Worm (Caenorhabditis elegans): ENCODE results near the gene H17B01.2.
"Not testable (repeated sequence)": the region's sequence is repeated elsewhere in the genome, so short reads cannot be mapped to it uniquely, and the experiment has no call there.

H17B01.2 gene

DNA sequence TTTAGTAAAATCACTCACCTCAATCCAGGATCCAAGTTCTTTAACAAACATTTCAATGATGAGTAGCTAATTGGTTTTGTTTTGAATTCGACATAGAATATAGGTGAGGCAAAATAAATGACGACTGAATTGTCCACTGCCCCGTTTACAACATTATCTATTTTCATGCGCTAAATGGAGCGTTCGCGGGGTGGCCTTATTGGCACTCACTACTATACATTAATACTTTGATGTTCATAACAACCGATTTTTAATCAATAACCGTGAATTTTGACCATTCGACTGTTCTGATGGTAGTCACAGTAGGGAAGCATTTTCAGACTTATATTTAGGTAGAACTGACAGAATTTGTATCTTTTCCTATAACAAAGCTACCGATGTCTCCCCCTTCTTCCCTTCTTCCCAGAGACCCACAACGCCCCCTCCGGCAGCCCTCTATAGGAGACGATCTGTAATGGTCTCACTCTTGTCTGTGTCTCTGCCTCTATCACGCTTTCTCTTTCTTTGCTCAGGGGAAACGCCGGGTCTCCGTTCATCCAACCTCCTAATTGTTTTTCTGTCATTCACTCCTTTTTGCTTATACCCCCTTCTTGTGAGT lies 23.6 kb upstream of the H17B01.2 start, which contains the start of gene Y51H7C.12:
TSS of gene Y51H7C.12 (minus strand) at position 51 of the 598 bp plus-strand sequence.
- TF ChIP-seq aptf-2 (GFP tag; conservative IDR thresholded peaks at IDR 0.05): peak; percentile 90

DNA sequence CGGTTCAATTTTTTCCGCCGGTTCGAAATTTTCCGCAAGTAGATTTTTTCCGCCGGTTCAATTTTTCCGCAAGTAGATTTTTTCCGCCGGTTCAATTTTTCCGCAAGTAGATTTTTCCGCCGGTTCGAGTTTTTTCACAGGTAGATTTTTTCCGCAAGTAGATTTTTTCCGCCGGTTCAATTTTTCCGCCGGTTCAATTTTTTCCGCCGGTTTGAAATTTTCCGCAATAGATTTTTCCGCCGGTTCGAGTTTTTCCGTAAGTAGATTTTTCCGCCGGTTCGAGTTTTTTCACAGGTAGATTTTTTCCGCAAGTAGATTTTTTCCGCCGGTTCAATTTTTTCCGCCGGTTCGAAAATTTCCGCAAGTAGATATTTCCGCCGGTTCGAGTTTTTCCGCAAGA lies 18.4 kb upstream of the H17B01.2 start:
- 0 out of 2 replicates have a peak, but pooled peaks have one; percentile 5 for TF ChIP-seq madf-8 (GFP tag; conservative IDR thresholded peaks at IDR 0.05)
- 0 out of 2 replicates have a peak, but pooled peaks have one; percentile 30 for TF ChIP-seq cebp-1 (GFP tag; IDR thresholded peaks at IDR 0.05)
- TF ChIP-seq cebp-1 (tag; optimal IDR thresholded peaks at IDR 0.05): not testable (repeated sequence)
- TF ChIP-seq let-526 (GFP tag; IDR thresholded peaks at IDR 0.05): 0 out of 2 replicates have a peak, but pooled peaks have one; percentile 24
- TF ChIP-seq D2030.7 (GFP tag; IDR thresholded peaks at IDR 0.05): 0 out of 2 replicates have a peak, but pooled peaks have one; percentile 14
- 0 out of 2 replicates have a peak, but pooled peaks have one; percentile 38 for TF ChIP-seq Y67H2A.10 (GFP tag; conservative IDR thresholded peaks at IDR 0.05)
- peak; percentile 92 for TF ChIP-seq bed-1 (GFP tag; IDR thresholded peaks at IDR 0.05)
- TF ChIP-seq attf-6 (GFP tag; IDR thresholded peaks at IDR 0.05): 0 out of 2 replicates have a peak, but pooled peaks have one; percentile 26
- TF ChIP-seq hsf-1 (GFP tag; IDR thresholded peaks at IDR 0.05): peak; percentile 31; the same call in 1 of the 2 replicates
- TF ChIP-seq Y53F4B.3 (GFP tag; IDR thresholded peaks at IDR 0.05): peak; percentile 25; the same call in 1 of the 2 replicates
- 0 out of 2 replicates have a peak, but pooled peaks have one; percentile 25 for TF ChIP-seq F33H1.4 (GFP tag; IDR thresholded peaks at IDR 0.05)
- peak; percentile 61; the same call in 1 of the 2 replicates for TF ChIP-seq Y56A3A.18 (GFP tag; IDR thresholded peaks at IDR 0.05)

DNA sequence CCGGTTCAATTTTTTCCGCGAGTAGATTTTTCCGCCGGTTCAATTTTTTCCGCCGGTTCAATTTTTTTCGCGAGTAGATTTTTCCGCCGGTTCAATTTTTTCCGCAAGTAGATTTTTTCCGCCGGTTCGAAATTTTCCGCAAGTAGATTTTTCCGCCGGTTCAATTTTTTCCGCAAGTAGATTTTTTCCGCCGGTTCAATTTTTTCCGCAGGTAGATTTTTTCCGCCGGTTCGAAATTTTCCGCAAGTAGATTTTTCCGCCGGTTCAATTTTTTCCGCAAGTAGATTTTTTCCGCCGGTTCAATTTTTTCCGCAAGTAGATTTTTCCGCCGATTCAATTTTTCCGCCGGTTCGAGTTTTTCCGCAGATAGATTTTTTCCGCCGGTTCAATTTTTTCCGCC lies 17.2 kb upstream of the H17B01.2 start:
- 0 out of 2 replicates have a peak, but pooled peaks have one; percentile 26 for TF ChIP-seq ztf-25 (GFP tag; IDR thresholded peaks at IDR 0.05)
- TF ChIP-seq sea-2 (GFP tag; IDR thresholded peaks at IDR 0.05): 0 out of 2 replicates have a peak, but pooled peaks have one; percentile 24
- peak; percentile 52; the same call in 1 of the 2 replicates for TF ChIP-seq nfya-2 (GFP tag; IDR thresholded peaks at IDR 0.05)

DNA sequence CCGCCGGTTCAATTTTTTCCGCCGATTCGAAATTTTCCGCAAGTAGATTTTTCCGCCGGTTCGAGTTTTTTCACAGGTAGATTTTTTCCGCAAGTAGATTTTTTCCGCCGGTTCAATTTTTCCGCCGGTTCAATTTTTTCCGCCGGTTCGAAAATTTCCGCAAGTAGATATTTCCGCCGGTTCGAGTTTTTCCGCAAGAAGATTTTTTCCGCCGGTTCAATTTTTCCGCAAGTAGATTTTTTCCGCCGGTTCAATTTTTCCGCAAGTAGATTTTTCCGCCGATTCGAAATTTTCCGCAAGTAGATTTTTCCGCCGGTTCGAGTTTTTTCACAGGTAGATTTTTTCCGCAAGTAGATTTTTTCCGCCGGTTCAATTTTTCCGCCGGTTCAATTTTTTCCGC lies 16.7 kb upstream of the H17B01.2 start:
- 0 out of 2 replicates have a peak, but pooled peaks have one; percentile 11 for TF ChIP-seq F39B2.1 (GFP tag; IDR thresholded peaks at IDR 0.05)
- TF ChIP-seq ztf-28 (GFP tag; IDR thresholded peaks at IDR 0.05): peak; percentile 54; the same call in 1 of the 2 replicates
- peak; percentile 35; the same call in 1 of the 2 replicates for TF ChIP-seq cebp-2 (GFP tag; IDR thresholded peaks at IDR 0.05)
- peak; percentile 62; the same call in 1 of the 2 replicates for TF ChIP-seq sea-2 (GFP tag; IDR thresholded peaks at IDR 0.05)

DNA sequence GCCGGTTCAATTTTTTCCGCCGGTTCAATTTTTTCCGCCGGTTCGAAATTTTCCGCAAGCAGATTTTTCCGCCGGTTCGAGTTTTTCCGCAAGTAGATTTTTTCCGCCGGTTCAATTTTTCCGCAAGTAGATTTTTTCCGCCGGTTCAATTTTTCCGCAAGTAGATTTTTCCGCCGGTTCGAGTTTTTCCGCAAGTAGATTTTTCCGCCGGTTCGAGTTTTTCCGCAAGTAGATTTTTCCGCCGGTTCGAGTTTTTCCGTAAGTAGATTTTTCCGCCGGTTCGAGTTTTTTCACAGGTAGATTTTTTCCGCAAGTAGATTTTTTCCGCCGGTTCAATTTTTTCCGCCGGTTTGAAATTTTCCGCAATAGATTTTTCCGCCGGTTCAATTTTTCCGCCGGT lies 16.0 kb upstream of the H17B01.2 start:
- TF ChIP-seq egrh-3 (GFP tag; IDR thresholded peaks at IDR 0.05) (0 out of 2 replicates have a peak, but pooled peaks have one; percentile 19), cebp-2 (GFP tag; IDR thresholded peaks at IDR 0.05) (0 out of 2 replicates have a peak, but pooled peaks have one; percentile 53)

DNA sequence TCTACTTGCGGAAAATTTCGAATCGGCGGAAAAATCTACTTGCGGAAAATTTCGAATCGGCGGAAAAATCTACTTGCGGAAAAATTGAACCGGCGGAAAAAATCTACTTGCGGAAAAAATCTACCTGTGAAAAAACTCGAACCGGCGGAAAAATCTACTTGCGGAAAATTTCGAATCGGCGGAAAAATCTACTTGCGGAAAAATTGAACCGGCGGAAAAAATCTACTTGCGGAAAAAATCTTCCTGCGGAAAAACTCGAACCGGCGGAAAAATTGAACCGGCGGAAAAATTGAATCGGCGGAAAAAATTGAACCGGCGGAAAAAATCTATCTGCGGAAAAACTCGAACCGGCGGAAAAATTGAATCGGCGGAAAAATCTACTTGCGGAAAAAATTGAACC lies 12.6 kb upstream of the H17B01.2 start:
- 0 out of 2 replicates have a peak, but pooled peaks have one; percentile 85 for TF ChIP-seq bed-1 (GFP tag; IDR thresholded peaks at IDR 0.05)
- peak; percentile 48; the same call in 1 of the 2 replicates for TF ChIP-seq egrh-3 (GFP tag; IDR thresholded peaks at IDR 0.05)
- peak; percentile 68; the same call in 1 of the 2 replicates for TF ChIP-seq ztf-6 (GFP tag; IDR thresholded peaks at IDR 0.05)
- 0 out of 2 replicates have a peak, but pooled peaks have one; percentile 12 for TF ChIP-seq lag-1 (GFP tag; IDR thresholded peaks at IDR 0.05)
- TF ChIP-seq Y67H2A.10 (GFP tag; conservative IDR thresholded peaks at IDR 0.05): 0 out of 2 replicates have a peak, but pooled peaks have one; percentile 23
- TF ChIP-seq nfyb-1 (GFP tag; IDR thresholded peaks at IDR 0.05): 0 out of 2 replicates have a peak, but pooled peaks have one; percentile 18
- TF ChIP-seq madf-3 (GFP tag; IDR thresholded peaks at IDR 0.05): peak; percentile 73; the same call in 1 of the 2 replicates
- TF ChIP-seq nfya-2 (GFP tag; IDR thresholded peaks at IDR 0.05): peak; percentile 30; the same call in 1 of the 2 replicates
- TF ChIP-seq ceh-100 (GFP tag; IDR thresholded peaks at IDR 0.05): 0 out of 2 replicates have a peak, but pooled peaks have one; percentile 20
- peak; percentile 40; the same call in 1 of the 2 replicates for TF ChIP-seq hsf-1 (GFP tag; IDR thresholded peaks at IDR 0.05)
- TF ChIP-seq ztf-25 (GFP tag; IDR thresholded peaks at IDR 0.05): 0 out of 2 replicates have a peak, but pooled peaks have one; percentile 31
- 0 out of 2 replicates have a peak, but pooled peaks have one; percentile 30 for TF ChIP-seq K11D2.4 (GFP tag; IDR thresholded peaks at IDR 0.05)
- TF ChIP-seq sea-2 (GFP tag; IDR thresholded peaks at IDR 0.05): 0 out of 2 replicates have a peak, but pooled peaks have one; percentile 63
- TF ChIP-seq F37B4.10 (GFP tag; IDR thresholded peaks at IDR 0.05): 0 out of 2 replicates have a peak, but pooled peaks have one; percentile 79
